Fruit fly (Drosophila melanogaster): ENCODE results near the gene ND-ACP.

Gene ND-ACP

DNA sequence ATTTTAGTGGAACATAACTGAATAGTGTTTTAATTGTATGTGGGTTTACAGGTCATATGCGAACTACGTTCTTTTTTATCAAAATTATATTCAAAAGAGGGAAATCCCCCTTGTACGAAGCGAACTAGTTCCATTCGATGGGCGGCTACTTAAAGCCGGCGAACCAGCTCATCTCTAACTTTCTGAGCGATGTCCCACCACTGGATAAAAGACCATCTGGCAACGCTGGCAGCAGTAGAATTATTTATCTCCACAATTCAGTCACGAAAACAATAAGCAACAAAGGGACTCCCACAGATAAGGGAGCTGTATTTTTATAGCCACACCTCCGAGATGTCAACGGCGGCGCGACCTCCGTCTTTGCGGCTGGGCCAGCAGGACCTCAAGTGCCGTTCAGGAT lies 34.1 kb upstream of the ND-ACP start, which contains the start of gene Rabex-5 (continued):
- peak; percentile 7 for TF ChIP-seq vfl (GFP tag; optimal IDR thresholded peaks at IDR 0.05)
- TF ChIP-seq Rfx (GFP tag; IDR thresholded peaks at IDR 0.05), result peak; percentile 63
- no peak for TF ChIP-seq CG17359 (tag; optimal IDR thresholded peaks at IDR 0.05)
- TF ChIP-seq Hr78 (GFP tag; optimal IDR thresholded peaks at IDR 0.05), result no peak
- TF ChIP-seq CG1647 (GFP tag; optimal IDR thresholded peaks at IDR 0.05), result no peak
- TF ChIP-seq CG13894 (tag; optimal IDR thresholded peaks at IDR 0.05), result peak; percentile 46
- TF ChIP-seq Stat92E (GFP tag; optimal IDR thresholded peaks at IDR 0.05), result no peak
- no peak for TF ChIP-seq CG10565 (GFP tag; optimal IDR thresholded peaks at IDR 0.05)
- TF ChIP-seq CG12155 (GFP tag; optimal IDR thresholded peaks at IDR 0.05), result peak; percentile 45
- TF ChIP-seq slou (GFP tag; optimal IDR thresholded peaks at IDR 0.05), result peak; percentile 13
- no peak for TF ChIP-seq wek (GFP tag; optimal IDR thresholded peaks at IDR 0.05)
- TF ChIP-seq hb (GFP tag; IDR thresholded peaks at IDR 0.05; ENCODE audit: partially characterized antibody), result peak; percentile 71; the same call in 2 of the 3 replicates
- peak; percentile 75 for TF ChIP-seq sna (GFP tag; IDR thresholded peaks at IDR 0.05; ENCODE audit: partially characterized antibody)
- peak; percentile 87 for TF ChIP-seq CG42726 (GFP tag; IDR thresholded peaks at IDR 0.05; ENCODE audit: partially characterized antibody)
- no peak for TF ChIP-seq CG12219 (GFP tag; optimal IDR thresholded peaks at IDR 0.05)
- TF ChIP-seq slbo (GFP tag; IDR thresholded peaks at IDR 0.05), result peak; percentile 71; the same call in 1 of the 2 replicates
- TF ChIP-seq CG14965 (GFP tag; optimal IDR thresholded peaks at IDR 0.05; ENCODE audit: borderline replicate concordance), result no peak
- TF ChIP-seq amos (GFP tag; IDR thresholded peaks at IDR 0.05; ENCODE audit: partially characterized antibody), result peak; percentile 92
- no peak for TF ChIP-seq CG9817 (tag; optimal IDR thresholded peaks at IDR 0.05)
- TF ChIP-seq CG16813 (GFP tag; IDR thresholded peaks at IDR 0.05; ENCODE audit: partially characterized antibody), result peak; percentile 80
- peak; percentile 77 for TF ChIP-seq CG2120 (GFP tag; optimal IDR thresholded peaks at IDR 0.05)
- TF ChIP-seq Pdp1 (GFP tag; optimal IDR thresholded peaks at IDR 0.05), result peak in 1 of 2 experiments; percentile 24
- peak; percentile 60 for TF ChIP-seq lilli (GFP tag; optimal IDR thresholded peaks at IDR 0.05)
- peak; percentile 90 for TF ChIP-seq Bgb (GFP tag; IDR thresholded peaks at IDR 0.05; ENCODE audit: partially characterized antibody)
- no peak for TF ChIP-seq fd3F (GFP tag; optimal IDR thresholded peaks at IDR 0.05)
- no peak for TF ChIP-seq Optix (GFP tag; IDR thresholded peaks at IDR 0.05)
- TF ChIP-seq chn (GFP tag; optimal IDR thresholded peaks at IDR 0.05), result peak; percentile 37
- TF ChIP-seq CrebB (tag; optimal IDR thresholded peaks at IDR 0.05), result peak; percentile 18
- no peak for TF ChIP-seq sr (GFP tag; IDR thresholded peaks at IDR 0.05)
- no peak for TF ChIP-seq CG10462 (GFP tag; optimal IDR thresholded peaks at IDR 0.05)
- peak; percentile 87 for TF ChIP-seq CG13287 (GFP tag; IDR thresholded peaks at IDR 0.05; ENCODE audit: partially characterized antibody)
- peak; percentile 97 for TF ChIP-seq MBD-R2 (GFP tag; IDR thresholded peaks at IDR 0.05)
- no peak for TF ChIP-seq CG16779 (GFP tag; IDR thresholded peaks at IDR 0.05)
- TF ChIP-seq ewg (GFP tag; optimal IDR thresholded peaks at IDR 0.05), result no peak
- no peak for TF ChIP-seq CG12769 (tag; optimal IDR thresholded peaks at IDR 0.05)
- TF ChIP-seq BEAF-32 (GFP tag; optimal IDR thresholded peaks at IDR 0.05), result peak; percentile 89
- peak; percentile 34 for TF ChIP-seq CG34376 (GFP tag; optimal IDR thresholded peaks at IDR 0.05)
- TF ChIP-seq HmgZ (tag; optimal IDR thresholded peaks at IDR 0.05), result peak; percentile 78
- TF ChIP-seq grau (tag; optimal IDR thresholded peaks at IDR 0.05), result peak; percentile 36
- peak; percentile 26 to 37 for TF ChIP-seq dpn (GFP tag; optimal IDR thresholded peaks at IDR 0.05)
- peak; percentile 53 for TF ChIP-seq HmgD (GFP tag; optimal IDR thresholded peaks at IDR 0.05)
- TF ChIP-seq pan (optimal IDR thresholded peaks at IDR 0.05), result no peak
- peak in 1 of 2 experiments; percentile 37 for TF ChIP-seq pan (GFP tag; optimal IDR thresholded peaks at IDR 0.05 in 1 of 2, IDR thresholded peaks at IDR 0.05 in 1 of 2)
- TF ChIP-seq CG2712 (tag; optimal IDR thresholded peaks at IDR 0.05), result peak; percentile 39
- TF ChIP-seq trem (tag; optimal IDR thresholded peaks at IDR 0.05), result peak; percentile 52
- peak; percentile 88 for TF ChIP-seq pzg (GFP tag; optimal IDR thresholded peaks at IDR 0.05)
- TF ChIP-seq CG31224 (GFP tag; IDR thresholded peaks at IDR 0.05), result no peak
- TF ChIP-seq bbx (GFP tag; IDR thresholded peaks at IDR 0.05; ENCODE audit: partially characterized antibody), result peak; percentile 89
- peak; percentile 25 for TF ChIP-seq CG18764 (GFP tag; optimal IDR thresholded peaks at IDR 0.05)
